Worm (Caenorhabditis elegans) whole organism, mixed stage, embryonic: ENCODE measurements around the gene srw-121.

ENCODE experiments used
- ces-1 ChIP-seq: fragments of 150-350 bp; optimal IDR thresholded peaks from 2 replicates; lab custom pipeline; 2014; ENCODE audit warnings: missing biosample characterization, missing genetic modification reagents, missing genetic modification characterization
- mep-1 ChIP-seq: fragments of 150-350 bp; optimal IDR thresholded peaks from 2 replicates; lab custom pipeline; 2017; ENCODE audit warnings: missing biosample characterization, missing genetic modification reagents, missing genetic modification characterization, inconsistent platforms
- mls-2 ChIP-seq: sonication (generic microtip); optimal IDR thresholded peaks from 2 replicates; lab custom pipeline; 2016; ENCODE audit warnings: mild to moderate bottlenecking, missing genetic modification characterization, moderate library complexity, missing compliant biosample characterization
- nhr-12 ChIP-seq: fragments of 150-350 bp; optimal IDR thresholded peaks from 2 replicates; lab custom pipeline; 2014; ENCODE audit warnings: missing biosample characterization, missing genetic modification characterization
- nhr-2 ChIP-seq: fragments of 150-350 bp; optimal IDR thresholded peaks from 2 replicates; lab custom pipeline; 2014; ENCODE audit warnings: missing biosample characterization, missing genetic modification characterization
- unc-62 ChIP-seq: fragments of 150-350 bp; optimal IDR thresholded peaks from 2 replicates; lab custom pipeline; 2014; ENCODE audit warnings: missing biosample characterization, missing genetic modification reagents, missing genetic modification characterization
- zip-8 ChIP-seq: fragments of 150-350 bp; optimal IDR thresholded peaks from 2 replicates; lab custom pipeline; 2014; ENCODE audit warnings: missing biosample characterization, missing genetic modification characterization

DNA sequence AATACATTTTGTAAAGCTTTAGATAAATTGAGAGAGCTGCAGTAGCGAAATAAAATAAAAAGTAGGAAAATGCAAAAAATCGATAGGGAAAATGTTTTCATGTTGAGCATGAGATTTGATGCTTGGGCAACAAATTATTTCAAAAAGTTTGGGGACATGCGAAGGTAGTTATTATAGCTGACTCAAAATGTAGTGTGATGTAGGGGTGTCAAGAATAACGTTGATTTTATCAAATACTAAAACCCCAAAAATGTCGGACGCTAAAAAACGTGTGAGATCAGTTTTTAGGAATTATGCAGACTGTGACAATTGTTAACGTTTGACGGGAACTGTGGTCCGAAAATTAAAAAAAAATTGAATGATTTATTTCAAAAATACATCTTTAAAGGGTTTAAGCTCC is 29.9 kb upstream of the srw-121 start, which contains the start of gene irld-12:
- no peak for TF ChIP-seq mep-1
- no peak for TF ChIP-seq mls-2
- no peak for TF ChIP-seq unc-62 (GFP tag; lab: Kevin White, UChicago)
- TF ChIP-seq zip-8 (tag; lab: Kevin White, UChicago): no peak
- no peak for TF ChIP-seq ces-1 (GFP tag; lab: Kevin White, UChicago)
- no peak for TF ChIP-seq nhr-2
- no peak for TF ChIP-seq nhr-12
